Worm (Caenorhabditis elegans) whole organism, L3 larva: Measurements from ENCODE around the gene F26F4.12.
A peak's percentile ranks its signal among the peaks of the same experiment; 100 is the strongest.

Source experiments
- ama-1 ChIP-seq: fragments of 150-350 bp; optimal IDR thresholded peaks from 2 replicates; lab custom pipeline; 2018
- ceh-16 ChIP-seq: sonication (generic microtip); optimal IDR thresholded peaks from 2 replicates; lab custom pipeline; 2017; ENCODE audit warnings: missing biosample characterization, missing genetic modification characterization
- ceh-28 ChIP-seq: fragments of 150-350 bp; optimal IDR thresholded peaks from 2 replicates; lab custom pipeline; 2014; ENCODE audit warnings: missing biosample characterization, missing genetic modification reagents, missing genetic modification characterization
- ceh-9 ChIP-seq: sonication (generic microtip); optimal IDR thresholded peaks from 2 replicates; lab custom pipeline; 2018; ENCODE audit warnings: missing biosample characterization, missing genetic modification characterization
- egl-27 ChIP-seq: sonication (generic microtip); optimal IDR thresholded peaks from 4 replicates; lab custom pipeline; 2017; ENCODE audit warnings: missing biosample characterization, missing genetic modification reagents, missing genetic modification characterization
- egl-5 ChIP-seq: fragments of 150-350 bp; optimal IDR thresholded peaks from 2 replicates; lab custom pipeline; 2017; ENCODE audit warnings: missing biosample characterization, missing genetic modification reagents, missing genetic modification characterization, inconsistent platforms
- elt-1 ChIP-seq: fragments of 150-350 bp; optimal IDR thresholded peaks from 2 replicates; lab custom pipeline; 2014; ENCODE audit warnings: missing biosample characterization, missing genetic modification characterization
- elt-2 ChIP-seq: sonication (generic microtip); optimal IDR thresholded peaks from 2 replicates; lab custom pipeline; 2016; ENCODE audit warnings: missing genetic modification reagents, mild to moderate bottlenecking, missing genetic modification characterization, missing compliant biosample characterization
- elt-3 ChIP-seq, 3 experiments: fragments of 150-350 bp in 1 of 3; sonication (generic microtip) in 2 of 3; optimal IDR thresholded peaks; 2 replicates in 2 of 3; 4 replicates in 1 of 3; lab custom pipeline; 2014 to 2017; ENCODE audit warnings: missing biosample characterization in 3 of 3, missing genetic modification characterization in 3 of 3
- eor-1 ChIP-seq, 2 experiments: fragments of 150-350 bp; optimal IDR thresholded peaks; 2 replicates each; lab custom pipeline; 2014 to 2018; ENCODE audit warnings: missing biosample characterization in 2 of 2, missing genetic modification characterization in 2 of 2
- fkh-10 ChIP-seq: sonication (generic microtip); optimal IDR thresholded peaks from 2 replicates; lab custom pipeline; 2017; ENCODE audit warnings: missing biosample characterization, missing genetic modification reagents, missing genetic modification characterization
- hmg-11 ChIP-seq: sonication (generic microtip); optimal IDR thresholded peaks from 2 replicates; lab custom pipeline; 2016; ENCODE audit warnings: missing genetic modification characterization, missing compliant biosample characterization
- jun-1 ChIP-seq: fragments of 150-350 bp; optimal IDR thresholded peaks from 2 replicates; lab custom pipeline; 2014; ENCODE audit warnings: missing biosample characterization, missing genetic modification reagents, missing genetic modification characterization
- lin-15B ChIP-seq: fragments of 150-350 bp; optimal IDR thresholded peaks from 2 replicates; lab custom pipeline; 2014; ENCODE audit warnings: missing biosample characterization, missing genetic modification characterization
- lsy-12 ChIP-seq: sonication (generic microtip); optimal IDR thresholded peaks from 2 replicates; lab custom pipeline; 2016; ENCODE audit warnings: mild to moderate bottlenecking, missing genetic modification characterization, missing compliant biosample characterization
- mml-1 ChIP-seq: fragments of 150-350 bp; sonication (generic microtip); optimal IDR thresholded peaks from 3 replicates; lab custom pipeline; 2014; ENCODE audit warnings: missing biosample characterization, missing genetic modification characterization
- nfya-1 ChIP-seq: sonication (generic microtip); optimal IDR thresholded peaks from 2 replicates; lab custom pipeline; 2017; ENCODE audit warnings: missing genetic modification characterization, mild to moderate bottlenecking, missing compliant biosample characterization, antibody characterized with exemption, moderate library complexity; ENCODE audit not compliant: insufficient read depth
- nhr-12 ChIP-seq: fragments of 150-350 bp; optimal IDR thresholded peaks from 2 replicates; lab custom pipeline; 2014; ENCODE audit warnings: missing biosample characterization, missing genetic modification characterization
- nhr-237 ChIP-seq: fragments of 150-350 bp; optimal IDR thresholded peaks from 2 replicates; lab custom pipeline; 2014; ENCODE audit warnings: missing biosample characterization, missing genetic modification characterization
- nhr-25 ChIP-seq: sonication (generic microtip); optimal IDR thresholded peaks from 2 replicates; lab custom pipeline; 2017; ENCODE audit warnings: missing biosample characterization, missing genetic modification characterization
- nhr-28 ChIP-seq: fragments of 150-350 bp; optimal IDR thresholded peaks from 2 replicates; lab custom pipeline; 2014; ENCODE audit warnings: missing biosample characterization, missing genetic modification characterization
- nhr-43 ChIP-seq: sonication (generic microtip); optimal IDR thresholded peaks from 2 replicates; lab custom pipeline; 2016; ENCODE audit warnings: mild to moderate bottlenecking, missing genetic modification characterization, missing compliant biosample characterization; ENCODE audit not compliant: poor library complexity, severe bottlenecking
- nhr-76 ChIP-seq: fragments of 150-350 bp; sonication (generic microtip); optimal IDR thresholded peaks from 5 replicates; lab custom pipeline; 2014; ENCODE audit warnings: missing biosample characterization, missing genetic modification characterization
- nhr-77 ChIP-seq: fragments of 150-350 bp; optimal IDR thresholded peaks from 2 replicates; lab custom pipeline; 2014; ENCODE audit warnings: missing biosample characterization, missing genetic modification characterization
- pha-4 ChIP-seq: fragments of 150-350 bp; optimal IDR thresholded peaks from 2 replicates; lab custom pipeline; 2014; ENCODE audit warnings: missing biosample characterization, missing genetic modification reagents, missing genetic modification characterization
- pqm-1 ChIP-seq: fragments of 150-350 bp; optimal IDR thresholded peaks from 2 replicates; lab custom pipeline; 2017; ENCODE audit warnings: missing biosample characterization, missing genetic modification characterization, inconsistent platforms
- sea-2 ChIP-seq: fragments of 150-350 bp; sonication (generic microtip); optimal IDR thresholded peaks from 4 replicates; lab custom pipeline; 2014; ENCODE audit warnings: missing biosample characterization, missing genetic modification reagents, missing genetic modification characterization
- skn-1 ChIP-seq: fragments of 150-350 bp; optimal IDR thresholded peaks from 2 replicates; lab custom pipeline; 2014; ENCODE audit warnings: missing biosample characterization, missing genetic modification characterization
- snpc-4 ChIP-seq: fragments of 150-350 bp; optimal IDR thresholded peaks from 2 replicates; lab custom pipeline; 2014; ENCODE audit warnings: missing biosample characterization, missing genetic modification characterization
- tbx-2 ChIP-seq: sonication (generic microtip); optimal IDR thresholded peaks from 2 replicates; lab custom pipeline; 2016; ENCODE audit warnings: mild to moderate bottlenecking, missing genetic modification characterization, missing compliant biosample characterization
- unc-39 ChIP-seq: sonication (generic microtip); optimal IDR thresholded peaks from 4 replicates; lab custom pipeline; 2017; ENCODE audit warnings: missing biosample characterization, missing genetic modification characterization
- unc-62 ChIP-seq: fragments of 150-350 bp; sonication (generic microtip); optimal IDR thresholded peaks from 4 replicates; lab custom pipeline; 2014; ENCODE audit warnings: missing biosample characterization, missing genetic modification reagents, missing genetic modification characterization
- zag-1 ChIP-seq: fragments of 150-350 bp; optimal IDR thresholded peaks from 2 replicates; lab custom pipeline; 2014; ENCODE audit warnings: missing biosample characterization, missing genetic modification characterization
- ztf-11 ChIP-seq: fragments of 150-350 bp; optimal IDR thresholded peaks from 2 replicates; lab custom pipeline; 2014; ENCODE audit warnings: missing biosample characterization, missing genetic modification characterization
- ztf-4 ChIP-seq: fragments of 150-350 bp; optimal IDR thresholded peaks from 2 replicates; lab custom pipeline; 2014; ENCODE audit warnings: missing biosample characterization, missing genetic modification characterization

F26F4.12 gene

DNA sequence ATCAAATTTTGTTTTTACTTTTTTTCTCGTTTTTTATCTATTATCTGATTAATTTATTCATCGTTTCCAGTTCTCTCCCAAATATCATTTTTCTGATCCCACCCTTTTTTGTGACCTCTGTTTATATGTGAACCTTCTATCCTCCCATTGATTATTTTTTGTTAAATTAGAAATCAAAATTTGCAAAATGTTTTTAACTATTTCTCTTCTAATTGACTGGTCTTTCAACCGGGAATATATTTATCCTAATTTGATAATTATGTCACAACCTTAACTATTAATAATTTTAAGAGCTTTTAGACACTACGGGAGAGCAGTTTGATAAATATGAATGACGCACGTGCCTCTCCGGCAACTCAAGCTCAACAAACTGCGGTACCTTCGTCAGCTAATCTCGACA is 34.4 kb upstream of the F26F4.12 start, which contains the start of gene ntl-9:
ntl-9 (plus strand) TSS at position 301 of the 400 bp plus-strand sequence.
- TF ChIP-seq nhr-77 (tag; lab: Kevin White, UChicago), result no peak
- no peak for TF ChIP-seq elt-1 (tag; lab: Kevin White, UChicago)
- no peak for TF ChIP-seq nhr-12 (tag; lab: Kevin White, UChicago)
- no peak for TF ChIP-seq fkh-10 (GFP tag; lab: Kevin White, UChicago)
- no peak for TF ChIP-seq eor-1 (tag; optimal IDR thresholded peaks at IDR 0.05; lab: Kevin White, UChicago)
- TF ChIP-seq ceh-9 (tag; lab: Kevin White, UChicago), result no peak
- TF ChIP-seq jun-1 (tag; lab: Kevin White, UChicago), result no peak
- no peak for TF ChIP-seq elt-2 (tag; lab: Kevin White, UChicago)
- TF ChIP-seq nhr-43 (tag; lab: Kevin White, UChicago), result no peak
- no peak for TF ChIP-seq egl-27 (tag; lab: Kevin White, UChicago)
- no peak for TF ChIP-seq zag-1 (tag; lab: Kevin White, UChicago)
- no peak for TF ChIP-seq ceh-16

DNA sequence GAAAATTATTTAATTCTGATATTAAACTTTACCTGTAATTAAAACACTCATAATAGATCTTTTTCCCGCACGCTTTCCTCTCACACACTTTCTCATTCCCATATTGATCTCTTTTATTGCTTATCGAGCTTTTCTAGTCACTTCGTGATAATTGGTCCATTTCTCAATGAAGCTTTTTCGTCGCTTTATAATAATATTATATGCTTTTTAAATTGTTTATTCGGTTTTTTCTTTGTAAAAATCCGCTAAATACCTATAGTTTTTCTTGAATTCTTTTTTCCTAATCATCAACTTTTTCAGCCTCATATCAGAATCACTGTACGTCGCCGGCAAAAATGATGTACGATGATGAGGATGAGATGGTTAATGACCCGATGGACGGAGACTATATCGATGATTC is 29.4 kb upstream of the F26F4.12 start, which contains the start of gene rpb-2:
rpb-2 (plus strand) TSS at position 301 of the 400 bp plus-strand sequence.
- TF ChIP-seq ceh-9 (tag; lab: Kevin White, UChicago) (no peak), skn-1 (tag; lab: Kevin White, UChicago) (no peak), jun-1 (tag; lab: Kevin White, UChicago) (no peak), nhr-77 (tag; lab: Kevin White, UChicago) (no peak), unc-62 (no peak), nhr-25 (tag; lab: Kevin White, UChicago) (no peak), elt-1 (tag; lab: Kevin White, UChicago) (no peak), egl-5 (no peak), hmg-11 (tag; lab: Kevin White, UChicago) (no peak), pqm-1 (tag; lab: Kevin White, UChicago) (no peak), nfya-1 (no peak), mml-1 (tag; lab: Kevin White, UChicago) (no peak), ceh-16 (no peak), zag-1 (tag; lab: Kevin White, UChicago) (no peak), eor-1 (tag; optimal IDR thresholded peaks at IDR 0.05; lab: Kevin White, UChicago) (no peak), nhr-237 (tag; lab: Kevin White, UChicago) (no peak)
- TF ChIP-seq, all 47 proteins: peak for 0

DNA sequence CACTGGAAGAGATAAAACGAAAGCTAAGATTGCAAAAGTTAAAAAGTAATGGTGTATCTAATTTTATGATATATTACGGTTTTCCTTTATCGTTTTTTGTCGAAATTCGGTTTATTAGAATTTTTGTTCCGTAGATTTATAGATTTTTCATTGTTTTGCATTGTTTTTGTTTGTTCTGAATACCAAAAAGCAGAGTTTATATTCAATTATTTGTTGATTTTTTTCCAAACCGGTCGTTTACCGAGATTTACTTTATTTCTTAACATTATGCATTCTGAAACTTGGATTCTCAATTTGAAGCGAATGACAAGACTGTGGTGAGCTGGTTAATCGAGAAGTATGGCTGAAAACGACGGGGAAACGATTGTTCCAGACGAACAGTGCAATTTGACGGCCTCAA is 27.2 kb upstream of the F26F4.12 start, which contains the start of gene fsn-1:
fsn-1 (plus strand) TSS at position 301 of the 400 bp plus-strand sequence.
- TF ChIP-seq elt-3 (tag; optimal IDR thresholded peaks at IDR 0.05; lab: Kevin White, UChicago) (no peak), pqm-1 (tag; lab: Kevin White, UChicago) (no peak), ceh-9 (tag; lab: Kevin White, UChicago) (no peak), unc-39 (tag; lab: Kevin White, UChicago) (no peak), lsy-12 (tag; lab: Kevin White, UChicago) (no peak), sea-2 (GFP tag; lab: Kevin White, UChicago) (no peak), ceh-16 (no peak), tbx-2 (tag; lab: Kevin White, UChicago) (no peak), mml-1 (tag; lab: Kevin White, UChicago) (no peak), ztf-11 (no peak), nhr-28 (tag; lab: Kevin White, UChicago) (no peak), ceh-28 (tag; lab: Kevin White, UChicago) (no peak), ama-1 (lab: Kevin White, UChicago) (no peak), nhr-76 (tag; lab: Kevin White, UChicago) (no peak), snpc-4 (tag; lab: Kevin White, UChicago) (no peak), nfya-1 (no peak), hmg-11 (tag; lab: Kevin White, UChicago) (no peak)

DNA sequence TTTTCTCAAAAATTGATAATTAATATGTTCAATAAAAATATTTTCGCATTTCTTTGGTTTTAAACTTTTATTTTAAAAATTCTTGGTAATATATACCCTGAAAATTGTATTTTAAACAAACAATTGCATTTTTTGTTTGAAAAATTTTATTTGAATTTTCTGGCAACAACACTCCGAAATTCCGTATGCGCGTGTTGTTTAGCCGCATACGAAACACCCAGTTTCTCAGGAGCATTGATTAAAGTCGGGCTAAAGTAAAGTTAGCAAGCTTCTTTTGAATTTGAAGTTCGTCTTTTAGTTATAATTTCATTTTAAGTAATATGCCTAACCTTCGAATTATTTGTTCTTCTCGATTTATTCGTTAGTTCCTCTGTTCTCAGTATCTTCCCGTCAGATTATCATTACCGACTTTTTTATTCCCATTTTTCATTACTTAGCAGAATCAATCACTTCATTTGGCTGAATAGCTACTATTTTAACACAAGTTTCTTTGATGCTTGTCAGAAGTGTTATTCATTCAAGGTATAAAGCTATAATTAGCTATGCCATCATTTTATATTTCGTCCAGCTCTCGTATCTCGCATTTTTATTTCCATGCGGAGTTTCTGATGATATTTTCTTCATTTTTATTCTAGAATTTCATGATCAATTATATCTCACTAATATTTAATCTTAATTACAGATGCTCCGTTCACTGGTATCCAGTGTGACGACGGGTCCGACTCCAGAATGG is 25.2 kb upstream of the F26F4.12 start, which contains the start of gene mrps-18C:
mrps-18C (plus strand) TSS at position 683 of the 733 bp plus-strand sequence.
- TF ChIP-seq lin-15B (tag; lab: Kevin White, UChicago) (peak; percentile 55), hmg-11 (tag; lab: Kevin White, UChicago) (peak; percentile 3), ztf-4 (tag; lab: Kevin White, UChicago) (no peak), nhr-76 (tag; lab: Kevin White, UChicago) (no peak), pha-4 (peak; percentile 13)
